Fruit fly (Drosophila melanogaster): ENCODE results near the gene CG34375.
A peak's percentile ranks its signal among the peaks of the same experiment; 100 is the strongest.

Gene CG34375

DNA sequence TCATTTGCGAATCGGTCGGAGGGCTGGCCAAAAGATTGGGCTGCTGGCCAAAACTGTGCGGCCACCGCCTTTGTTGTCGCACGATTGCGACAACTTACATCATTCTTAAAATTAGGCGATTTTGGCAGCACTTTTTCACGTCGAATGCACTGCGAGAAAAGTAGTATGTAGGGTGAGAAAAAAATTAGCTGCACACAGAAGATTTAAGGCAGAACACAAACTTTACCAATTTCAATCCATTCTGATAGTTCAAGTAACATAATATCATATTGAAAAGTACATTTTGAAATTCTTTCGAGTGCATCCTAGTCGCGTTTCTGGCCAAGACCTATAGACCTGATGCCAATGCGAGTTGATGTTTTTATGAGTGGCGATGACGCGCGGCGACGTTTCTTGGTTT lies 18.1 kb upstream of the CG34375 start (continued):
- no peak for TF ChIP-seq lbe (GFP tag; optimal IDR thresholded peaks at IDR 0.05)
- TF ChIP-seq HLH54F (GFP tag; optimal IDR thresholded peaks at IDR 0.05): peak; percentile 56
- TF ChIP-seq CG3163 (GFP tag; optimal IDR thresholded peaks at IDR 0.05): peak; percentile 0
- no peak for TF ChIP-seq CG43689 (GFP tag; IDR thresholded peaks at IDR 0.05)
- TF ChIP-seq CG33213 (GFP tag; optimal IDR thresholded peaks at IDR 0.05): no peak
- TF ChIP-seq CG4282 (GFP tag; optimal IDR thresholded peaks at IDR 0.05): no peak
- TF ChIP-seq Gug (GFP tag; IDR thresholded peaks at IDR 0.05): peak; percentile 66; the same call in 1 of the 4 replicates
- TF ChIP-seq C15 (GFP tag; IDR thresholded peaks at IDR 0.05): peak; percentile 63; the same call in 1 of the 3 replicates
- peak; percentile 45; the same call in 1 of the 2 replicates for TF ChIP-seq H2.0 (GFP tag; IDR thresholded peaks at IDR 0.05)
- TF ChIP-seq CG17802 (tag; optimal IDR thresholded peaks at IDR 0.05): no peak
- TF ChIP-seq CG11085 (GFP tag; IDR thresholded peaks at IDR 0.05): no peak
- TF ChIP-seq Jarid2 (GFP tag; optimal IDR thresholded peaks at IDR 0.05): no peak
- no peak for TF ChIP-seq CG17829 (tag; optimal IDR thresholded peaks at IDR 0.05)
- TF ChIP-seq CG5245 (GFP tag; optimal IDR thresholded peaks at IDR 0.05): peak; percentile 13
- TF ChIP-seq CG7928 (GFP tag; optimal IDR thresholded peaks at IDR 0.05): peak; percentile 24
- peak; percentile 56 for TF ChIP-seq repo (GFP tag; optimal IDR thresholded peaks at IDR 0.05)
- no peak for TF ChIP-seq CG6813 (GFP tag; optimal IDR thresholded peaks at IDR 0.05)
- TF ChIP-seq CG4820 (GFP tag; optimal IDR thresholded peaks at IDR 0.05): peak; percentile 18
- TF ChIP-seq salm (tag; optimal IDR thresholded peaks at IDR 0.05): no peak
- no peak for TF ChIP-seq trem (tag; optimal IDR thresholded peaks at IDR 0.05)
- TF ChIP-seq tna (GFP tag; IDR thresholded peaks at IDR 0.05; ENCODE audit: partially characterized antibody): no peak
- TF ChIP-seq HLH4C (GFP tag; IDR thresholded peaks at IDR 0.05; ENCODE audit: partially characterized antibody): no peak
- no peak for TF ChIP-seq cad (GFP tag; optimal IDR thresholded peaks at IDR 0.05)
- peak; percentile 62 for TF ChIP-seq CG12155 (GFP tag; optimal IDR thresholded peaks at IDR 0.05)
- no peak for TF ChIP-seq gro (GFP tag; optimal IDR thresholded peaks at IDR 0.05)
- peak; percentile 33; the same call in 1 of the 2 replicates for TF ChIP-seq MBD-R2 (GFP tag; IDR thresholded peaks at IDR 0.05)
- no peak for TF ChIP-seq ato (GFP tag; IDR thresholded peaks at IDR 0.05; ENCODE audit: partially characterized antibody)
- TF ChIP-seq CG11093 (GFP tag; IDR thresholded peaks at IDR 0.05): no peak
- no peak for TF ChIP-seq dati (GFP tag; IDR thresholded peaks at IDR 0.05)
- TF ChIP-seq PHDP (tag; optimal IDR thresholded peaks at IDR 0.05): peak; percentile 40
- TF ChIP-seq slbo (GFP tag; IDR thresholded peaks at IDR 0.05): peak; percentile 84
- no peak for TF ChIP-seq Trl (optimal IDR thresholded peaks at IDR 0.05)
- peak; percentile 36 for TF ChIP-seq Trl (GFP tag; optimal IDR thresholded peaks at IDR 0.05)
- no peak for TF ChIP-seq Opbp (GFP tag; IDR thresholded peaks at IDR 0.05; ENCODE audit: partially characterized antibody)
- peak; percentile 68 for TF ChIP-seq CG14441 (GFP tag; IDR thresholded peaks at IDR 0.05)
- no peak for TF ChIP-seq knrl (GFP tag; IDR thresholded peaks at IDR 0.05; ENCODE audit: partially characterized antibody)
- TF ChIP-seq Dek (tag; optimal IDR thresholded peaks at IDR 0.05): peak; percentile 37
- no peak for TF ChIP-seq Hr78 (GFP tag; optimal IDR thresholded peaks at IDR 0.05)
- no peak for TF ChIP-seq D (optimal IDR thresholded peaks at IDR 0.05)
- TF ChIP-seq D (GFP tag; optimal IDR thresholded peaks at IDR 0.05): no peak
- no peak for TF ChIP-seq CG33557 (GFP tag; optimal IDR thresholded peaks at IDR 0.05)
- no peak for TF ChIP-seq ab (GFP tag; optimal IDR thresholded peaks at IDR 0.05)
- no peak for TF ChIP-seq gt (GFP tag; IDR thresholded peaks at IDR 0.05)
- TF ChIP-seq Oli (tag; optimal IDR thresholded peaks at IDR 0.05): peak; percentile 32
- TF ChIP-seq stwl (tag; optimal IDR thresholded peaks at IDR 0.05): no peak
- peak; percentile 38 for TF ChIP-seq Ravus (GFP tag; IDR thresholded peaks at IDR 0.05)
- TF ChIP-seq cas (GFP tag; IDR thresholded peaks at IDR 0.05): peak; percentile 58; the same call in 1 of the 2 replicates
- TF ChIP-seq fd102C (GFP tag; optimal IDR thresholded peaks at IDR 0.05): no peak
- no peak for TF ChIP-seq Hr39 (optimal IDR thresholded peaks at IDR 0.05)
- TF ChIP-seq CG17912 (GFP tag; optimal IDR thresholded peaks at IDR 0.05): no peak
- no peak for TF ChIP-seq Hand (GFP tag; optimal IDR thresholded peaks at IDR 0.05)
- peak; percentile 14; the same call in 1 of the 2 replicates for TF ChIP-seq HLH3B (GFP tag; IDR thresholded peaks at IDR 0.05)
